Fruit fly (Drosophila melanogaster) whole organism, embryonic: ENCODE data around the gene Ciz1.

Experiments
- Blimp-1 ChIP-seq: fragments of 200-800 bp; sonication (Bioruptor generic); optimal IDR thresholded peaks from 3 replicates; lab custom pipeline; 2018; ENCODE audit warnings: missing biosample characterization, missing genetic modification characterization, mild to moderate bottlenecking, moderate library complexity, missing genetic modification reagents
- CG10321 ChIP-seq: fragments of 200-800 bp; sonication (Bioruptor generic); IDR thresholded peaks from 2 replicates; pipeline ENCODE4 v1.3.6; 2022; ENCODE audit warnings: missing biosample characterization, missing genetic modification characterization
- CG10654 ChIP-seq: fragments of 200-800 bp; sonication (Bioruptor generic); optimal IDR thresholded peaks from 2 replicates; lab custom pipeline; 2016; ENCODE audit warnings: missing biosample characterization, missing genetic modification characterization
- CG10959 ChIP-seq: fragments of 200-800 bp; sonication (Bioruptor generic); IDR thresholded peaks from 2 replicates; pipeline ENCODE4 v1.3.6; 2022; ENCODE audit warnings: missing biosample characterization, missing genetic modification characterization
- CG11247 ChIP-seq: fragments of 200-800 bp; sonication (Bioruptor generic); IDR thresholded peaks from 2 replicates; pipeline ENCODE4 v1.3.6; 2022; ENCODE audit warnings: missing biosample characterization, missing genetic modification characterization
- CG14965 ChIP-seq: fragments of 200-800 bp; sonication (Bioruptor generic); optimal IDR thresholded peaks from 2 replicates; lab custom pipeline; 2016; ENCODE audit warnings: missing biosample characterization, missing genetic modification characterization, borderline replicate concordance
- CG17359 ChIP-seq: fragments of 200-800 bp; sonication (Bioruptor generic); optimal IDR thresholded peaks from 3 replicates; lab custom pipeline; 2018; ENCODE audit warnings: missing biosample characterization, mild to moderate bottlenecking, missing genetic modification characterization, moderate library complexity
- CG2202 ChIP-seq: fragments of 200-800 bp; sonication (Bioruptor generic); optimal IDR thresholded peaks from 2 replicates; lab custom pipeline; 2018; ENCODE audit warnings: missing biosample characterization, mild to moderate bottlenecking, missing genetic modification characterization
- CG32532 ChIP-seq: fragments of 200-800 bp; sonication (Bioruptor generic); IDR thresholded peaks from 2 replicates; pipeline ENCODE4 v1.3.6; 2022; ENCODE audit warnings: missing biosample characterization, missing genetic modification characterization
- CG32767 ChIP-seq: fragments of 200-800 bp; sonication (Bioruptor generic); IDR thresholded peaks from 2 replicates; pipeline ENCODE4 v1.3.6; 2022; ENCODE audit warnings: missing biosample characterization, missing genetic modification characterization
- CG33557 ChIP-seq: fragments of 200-800 bp; sonication (Bioruptor generic); optimal IDR thresholded peaks from 2 replicates; lab custom pipeline; 2019; ENCODE audit warnings: missing biosample characterization, mild to moderate bottlenecking, missing genetic modification characterization, moderate library complexity
- CG34376 ChIP-seq: fragments of 200-800 bp; sonication (Bioruptor generic); optimal IDR thresholded peaks from 2 replicates; lab custom pipeline; 2018; ENCODE audit warnings: missing biosample characterization, mild to moderate bottlenecking, missing genetic modification characterization
- CG7987 ChIP-seq: fragments of 200-800 bp; sonication (Bioruptor generic); optimal IDR thresholded peaks from 2 replicates; lab custom pipeline; 2018; ENCODE audit warnings: missing biosample characterization, mild to moderate bottlenecking, missing genetic modification characterization, moderate library complexity
- CG8089 ChIP-seq: fragments of 200-800 bp; sonication (Bioruptor generic); optimal IDR thresholded peaks from 3 replicates; lab custom pipeline; 2016; ENCODE audit warnings: missing biosample characterization, missing genetic modification characterization
- CG8281 ChIP-seq: fragments of 200-800 bp; sonication (Bioruptor generic); optimal IDR thresholded peaks from 2 replicates; lab custom pipeline; 2018; ENCODE audit warnings: missing biosample characterization, mild to moderate bottlenecking, missing genetic modification characterization, moderate library complexity
- CG8359 ChIP-seq: fragments of 200-800 bp; sonication (Bioruptor generic); optimal IDR thresholded peaks from 2 replicates; lab custom pipeline; 2017; ENCODE audit warnings: missing biosample characterization, mild to moderate bottlenecking, missing genetic modification characterization, borderline replicate concordance
- Chrac-16 ChIP-seq: fragments of 200-800 bp; sonication (Bioruptor generic); optimal IDR thresholded peaks from 3 replicates; lab custom pipeline; 2016; ENCODE audit warnings: missing biosample characterization, missing genetic modification characterization
- CrebB ChIP-seq: fragments of 200-800 bp; sonication (Bioruptor generic); optimal IDR thresholded peaks from 3 replicates; lab custom pipeline; 2018; ENCODE audit warnings: missing biosample characterization, mild to moderate bottlenecking, missing genetic modification characterization
- Dad ChIP-seq: fragments of 200-800 bp; sonication (Bioruptor generic); optimal IDR thresholded peaks from 3 replicates; lab custom pipeline; 2016; ENCODE audit warnings: missing biosample characterization, missing genetic modification characterization
- Fer1 ChIP-seq: fragments of 200-800 bp; sonication (Bioruptor generic); optimal IDR thresholded peaks from 2 replicates; lab custom pipeline; 2017; ENCODE audit warnings: missing biosample characterization, mild to moderate bottlenecking, missing genetic modification characterization
- HLH3B ChIP-seq: fragments of 200-800 bp; sonication (Bioruptor generic); IDR thresholded peaks from 2 replicates; pipeline ENCODE4 v1.3.6; 2022; ENCODE audit warnings: missing biosample characterization, missing genetic modification characterization
- Lhr ChIP-seq: fragments of 200-800 bp; sonication (Bioruptor generic); optimal IDR thresholded peaks from 3 replicates; lab custom pipeline; 2017; ENCODE audit warnings: mild to moderate bottlenecking, missing biosample characterization, missing genetic modification reagents, missing genetic modification characterization
- MBD-R2 ChIP-seq: fragments of 200-800 bp; sonication (Bioruptor generic); IDR thresholded peaks from 2 replicates; pipeline ENCODE4 v1.3.6; 2022; ENCODE audit warnings: missing biosample characterization, missing genetic modification characterization
- NC2α ChIP-seq: fragments of 200-800 bp; sonication (Bioruptor generic); optimal IDR thresholded peaks from 2 replicates; lab custom pipeline; 2016; ENCODE audit warnings: missing biosample characterization, missing genetic modification characterization
- NFAT ChIP-seq: fragments of 200-800 bp; sonication (Bioruptor generic); IDR thresholded peaks from 2 replicates; pipeline ENCODE4 v1.3.6; 2022; ENCODE audit warnings: missing biosample characterization, missing genetic modification characterization
- Sry-β ChIP-seq: fragments of 200-800 bp; sonication (Bioruptor generic); optimal IDR thresholded peaks from 2 replicates; lab custom pipeline; 2018; ENCODE audit warnings: missing biosample characterization, mild to moderate bottlenecking, missing genetic modification characterization, moderate library complexity
- ara ChIP-seq: fragments of 200-800 bp; sonication (Bioruptor generic); IDR thresholded peaks from 2 replicates; pipeline ENCODE4 v1.3.6; 2022; ENCODE audit warnings: missing biosample characterization, missing genetic modification characterization
- ase ChIP-seq: fragments of 200-800 bp; sonication (Bioruptor generic); IDR thresholded peaks from 3 replicates; pipeline ENCODE4 v1.3.6; 2022; ENCODE audit warnings: missing biosample characterization, missing genetic modification characterization
- bcd ChIP-seq: fragments of 200-800 bp; sonication (Bioruptor generic); optimal IDR thresholded peaks from 2 replicates; lab custom pipeline; 2017; ENCODE audit warnings: missing biosample characterization, mild to moderate bottlenecking, missing genetic modification characterization
- cg ChIP-seq: fragments of 200-800 bp; sonication (Bioruptor generic); optimal IDR thresholded peaks from 3 replicates; lab custom pipeline; 2019; ENCODE audit warnings: missing biosample characterization, mild to moderate bottlenecking, missing genetic modification characterization, moderate library complexity
- dpn ChIP-seq, 2 experiments: fragments of 200-800 bp; sonication (Bioruptor generic); optimal IDR thresholded peaks; 3 replicates each; lab custom pipeline; 2016; ENCODE audit warnings: missing biosample characterization in 2 of 2, missing genetic modification characterization in 2 of 2
- exex ChIP-seq: fragments of 200-800 bp; sonication (Bioruptor generic); optimal IDR thresholded peaks from 4 replicates; lab custom pipeline; 2018; ENCODE audit warnings: missing biosample characterization, mild to moderate bottlenecking, missing genetic modification characterization, moderate library complexity
- fd3F ChIP-seq: fragments of 200-800 bp; sonication (Bioruptor generic); optimal IDR thresholded peaks from 2 replicates; lab custom pipeline; 2018; ENCODE audit warnings: missing biosample characterization, mild to moderate bottlenecking, missing genetic modification characterization, moderate library complexity
- fu2 ChIP-seq: fragments of 200-800 bp; sonication (Bioruptor generic); optimal IDR thresholded peaks from 2 replicates; lab custom pipeline; 2016; ENCODE audit warnings: missing biosample characterization, missing genetic modification characterization
- gem ChIP-seq: fragments of 200-800 bp; sonication (Bioruptor generic); optimal IDR thresholded peaks from 2 replicates; lab custom pipeline; 2019; ENCODE audit warnings: missing biosample characterization, mild to moderate bottlenecking, missing genetic modification characterization, moderate library complexity
- gro ChIP-seq: fragments of 200-800 bp; sonication (Bioruptor generic); optimal IDR thresholded peaks from 2 replicates; lab custom pipeline; 2016; ENCODE audit warnings: missing biosample characterization, missing genetic modification characterization
- gsb-n ChIP-seq: fragments of 200-800 bp; sonication (Bioruptor generic); optimal IDR thresholded peaks from 3 replicates; lab custom pipeline; 2018; ENCODE audit warnings: missing biosample characterization, mild to moderate bottlenecking, missing genetic modification characterization
- ham ChIP-seq: fragments of 200-800 bp; sonication (Bioruptor generic); IDR thresholded peaks from 2 replicates; pipeline ENCODE4 v1.3.6; 2022; ENCODE audit warnings: missing biosample characterization, missing genetic modification characterization
- jumu ChIP-seq: fragments of 200-800 bp; sonication (Bioruptor generic); optimal IDR thresholded peaks from 3 replicates; lab custom pipeline; 2016; ENCODE audit warnings: missing biosample characterization, missing genetic modification characterization
- lbe ChIP-seq: fragments of 200-800 bp; sonication (Bioruptor generic); optimal IDR thresholded peaks from 2 replicates; lab custom pipeline; 2016; ENCODE audit warnings: missing biosample characterization, mild to moderate bottlenecking, missing genetic modification characterization
- lola ChIP-seq, 3 experiments: fragments of >200 bp in 2 of 3; fragments of 200-800 bp in 1 of 3; sonication (Bioruptor generic) in 1 of 3; optimal IDR thresholded peaks; 2 replicates each; lab custom pipeline; 2017 to 2019; ENCODE audit warnings: missing biosample characterization in 3 of 3, missing genetic modification characterization in 3 of 3, mild to moderate bottlenecking in 1 of 3, moderate library complexity in 1 of 3
- p53 ChIP-seq: fragments of 200-800 bp; sonication (Bioruptor generic); optimal IDR thresholded peaks from 2 replicates; lab custom pipeline; 2016; ENCODE audit warnings: missing biosample characterization, missing genetic modification characterization
- sens-2 ChIP-seq: fragments of 200-800 bp; sonication (Bioruptor generic); IDR thresholded peaks from 2 replicates; pipeline ENCODE4 v1.3.6; 2022; ENCODE audit warnings: missing biosample characterization, missing genetic modification characterization
- sna ChIP-seq: fragments of 200-800 bp; sonication (Bioruptor generic); IDR thresholded peaks from 2 replicates; pipeline ENCODE4 v1.3.6; 2022; ENCODE audit warnings: missing biosample characterization, missing genetic modification characterization; ENCODE audit not compliant: partially characterized antibody
- stc ChIP-seq: fragments of 200-800 bp; sonication (Bioruptor generic); IDR thresholded peaks from 2 replicates; pipeline ENCODE4 v1.3.6; 2022; ENCODE audit warnings: missing biosample characterization, missing genetic modification characterization
- tio ChIP-seq: fragments of 200-800 bp; sonication (Bioruptor generic); optimal IDR thresholded peaks from 2 replicates; lab custom pipeline; 2017; ENCODE audit warnings: missing biosample characterization, missing genetic modification characterization, inconsistent platforms
- trh ChIP-seq: fragments of 200-800 bp; sonication (Bioruptor generic); optimal IDR thresholded peaks from 2 replicates; lab custom pipeline; 2016; ENCODE audit warnings: missing biosample characterization, missing genetic modification characterization
- vvl ChIP-seq: fragments of 200-800 bp; sonication (Bioruptor generic); IDR thresholded peaks from 2 replicates; pipeline ENCODE4 v1.3.6; 2022; ENCODE audit warnings: missing biosample characterization, missing genetic modification characterization

Ciz1 gene

DNA sequence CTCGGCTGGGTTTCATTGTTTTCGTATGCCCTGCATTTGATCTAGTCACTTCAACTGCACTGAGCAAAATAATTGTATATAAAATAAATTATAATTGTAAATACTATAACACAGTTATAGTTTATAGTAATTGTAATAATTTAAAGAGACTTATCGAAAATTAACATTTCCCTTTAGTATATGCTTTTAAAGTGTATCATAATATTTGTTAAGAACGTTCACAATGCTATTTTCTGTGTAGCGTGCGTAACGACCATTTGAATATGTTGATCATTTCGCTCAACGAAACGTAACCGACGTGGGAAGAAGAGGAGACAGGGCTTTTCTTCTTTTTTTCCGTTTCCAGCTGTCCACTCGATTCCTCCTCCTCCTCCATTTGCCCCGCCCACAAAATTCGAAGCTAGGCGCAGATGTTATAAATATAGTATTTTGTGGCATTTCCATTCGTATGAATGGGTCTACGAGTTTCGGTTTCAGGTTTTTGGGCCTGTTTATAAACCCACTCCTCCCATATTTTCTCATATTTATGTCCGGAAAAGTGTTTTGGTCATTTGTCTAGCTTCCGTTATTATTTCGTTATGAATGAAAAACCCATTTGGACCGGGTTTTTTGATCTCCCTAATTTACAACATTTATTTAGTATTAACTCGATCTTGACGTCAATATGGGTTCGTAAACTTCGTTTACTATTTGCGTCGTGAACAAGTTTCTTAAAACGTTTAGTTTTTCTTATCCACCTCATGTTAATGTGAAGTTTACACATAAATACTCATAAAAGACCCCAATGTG, 7.8 kb upstream of the Ciz1 start (continued):
- TF ChIP-seq exex (peak; percentile 18), CG17359 (tag; lab: Kevin White, UChicago) (peak; percentile 91), dpn (GFP tag; optimal IDR thresholded peaks at IDR 0.05; lab: Kevin White, UChicago) (peak in 1 of 2 experiments; percentile 61), Dad (no peak), NC2α (no peak), CG10321 (GFP tag; lab: Robert Waterston, UW) (peak; percentile 45; the same call in 1 of the 2 replicates), Sry-β (GFP tag; lab: Kevin White, UChicago) (peak; percentile 22), CG32767 (GFP tag; lab: Robert Waterston, UW) (peak; percentile 82), CG10654 (GFP tag; lab: Kevin White, UChicago) (peak; percentile 67), NFAT (GFP tag; lab: Robert Waterston, UW) (peak; percentile 46; the same call in 1 of the 2 replicates), ham (GFP tag; lab: Robert Waterston, UW) (0 out of 2 replicates have a peak, but pooled peaks have one; percentile 32), lola (GFP tag; optimal IDR thresholded peaks at IDR 0.05; lab: Kevin White, UChicago) (peak in 1 of 3 experiments; percentile 92), CrebB (peak; percentile 48), gro (GFP tag; lab: Kevin White, UChicago) (no peak), fd3F (GFP tag; lab: Kevin White, UChicago) (peak; percentile 46), HLH3B (GFP tag; lab: Robert Waterston, UW) (peak; percentile 85), CG14965 (no peak), gem (tag; lab: Kevin White, UChicago) (peak; percentile 94), Blimp-1 (peak; percentile 91), bcd (GFP tag; lab: Kevin White, UChicago) (peak; percentile 76), sna (no peak), gsb-n (tag; lab: Kevin White, UChicago) (peak; percentile 94), tio (GFP tag; lab: Kevin White, UChicago) (no peak), p53 (GFP tag; lab: Kevin White, UChicago) (no peak), sens-2 (peak; percentile 69; the same call in 1 of the 2 replicates), CG11247 (peak; percentile 68; the same call in 1 of the 2 replicates), CG8089 (GFP tag; lab: Kevin White, UChicago) (no peak), CG33557 (GFP tag; lab: Kevin White, UChicago) (peak; percentile 88), ara (GFP tag; lab: Robert Waterston, UW) (peak; percentile 85), CG7987 (GFP tag; lab: Kevin White, UChicago) (no peak), ase (GFP tag; lab: Robert Waterston, UW) (peak; percentile 83), CG8281 (peak; percentile 51), cg (GFP tag; lab: Kevin White, UChicago) (no peak), jumu (GFP tag; lab: Kevin White, UChicago) (no peak), fu2 (GFP tag; lab: Kevin White, UChicago) (no peak), CG32532 (GFP tag; lab: Robert Waterston, UW) (peak; percentile 72), stc (GFP tag; lab: Robert Waterston, UW) (peak; percentile 92), Fer1 (GFP tag; lab: Kevin White, UChicago) (peak; percentile 61), CG8359 (peak; percentile 79), CG34376 (GFP tag; lab: Kevin White, UChicago) (no peak), vvl (GFP tag; lab: Robert Waterston, UW) (peak; percentile 94), trh (GFP tag; lab: Kevin White, UChicago) (peak; percentile 35), CG2202 (tag; lab: Kevin White, UChicago) (peak; percentile 87), MBD-R2 (GFP tag; lab: Robert Waterston, UW) (0 out of 2 replicates have a peak, but pooled peaks have one; percentile 9), CG10959 (GFP tag; lab: Robert Waterston, UW) (peak; percentile 62), Lhr (GFP tag; lab: Kevin White, UChicago) (peak; percentile 48), Chrac-16 (peak; percentile 74), lbe (no peak)
